Fruit fly (Drosophila melanogaster): ENCODE data around the gene CG5902.

DNA sequence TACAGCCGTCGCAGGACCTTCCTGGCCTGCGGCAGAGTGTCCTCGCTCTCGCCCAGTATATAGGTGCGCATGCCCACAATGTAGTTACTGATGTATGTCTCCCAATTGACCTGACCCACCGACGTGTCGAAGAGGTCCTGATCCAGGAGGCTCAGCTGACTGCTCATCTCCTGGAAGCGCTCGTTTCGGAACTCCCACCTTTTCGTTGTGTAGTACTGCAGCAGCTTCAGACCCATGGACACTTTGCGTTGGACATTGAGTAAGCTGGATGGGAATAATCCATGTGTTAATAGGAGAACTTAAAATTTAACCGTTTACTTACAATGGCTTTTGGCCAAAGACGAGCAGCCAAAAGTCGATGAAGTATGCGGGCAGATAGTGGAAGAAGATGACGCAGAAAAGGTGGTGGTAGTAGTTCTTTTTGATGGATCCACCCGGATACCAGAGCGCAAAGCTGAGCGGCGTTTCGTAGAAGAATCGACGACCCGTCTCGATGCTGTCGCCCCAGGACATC is 42.5 kb upstream of the CG5902 start:
- no peak for TF ChIP-seq pan (optimal IDR thresholded peaks at IDR 0.05)
- no peak for TF ChIP-seq psq (optimal IDR thresholded peaks at IDR 0.05)
- TF ChIP-seq CG8478 (optimal IDR thresholded peaks at IDR 0.05): no peak
- TF ChIP-seq usp (GFP tag; optimal IDR thresholded peaks at IDR 0.05): no peak

Measured in whole organism.